Worm (Caenorhabditis elegans) whole organism, L2 larva: ENCODE measurements around the gene R07E5.11.

Experiments used
- C34F6.9 ChIP-seq: fragments of 150-350 bp; optimal IDR thresholded peaks from 2 replicates; lab custom pipeline; 2014; ENCODE audit warnings: missing biosample characterization, missing genetic modification characterization
- R02D3.7 ChIP-seq: fragments of 150-350 bp; optimal IDR thresholded peaks from 2 replicates; lab custom pipeline; 2014; ENCODE audit warnings: missing biosample characterization, missing genetic modification characterization
- Y55F3AM.14 ChIP-seq: fragments of 200-800 bp; sonication (Bioruptor generic); optimal IDR thresholded peaks from 2 replicates; lab custom pipeline; 2018; ENCODE audit warnings: mild to moderate bottlenecking, missing genetic modification characterization, missing compliant biosample characterization
- ZK546.5 ChIP-seq: sonication (generic microtip); optimal IDR thresholded peaks from 2 replicates; lab custom pipeline; 2017; ENCODE audit warnings: missing biosample characterization, missing genetic modification characterization
- alr-1 ChIP-seq: fragments of 150-350 bp; optimal IDR thresholded peaks from 2 replicates; lab custom pipeline; 2014; ENCODE audit warnings: missing biosample characterization, missing genetic modification characterization
- aly-2 ChIP-seq: fragments of 150-350 bp; optimal IDR thresholded peaks from 2 replicates; lab custom pipeline; 2014; ENCODE audit warnings: missing biosample characterization, missing genetic modification characterization
- ama-1 ChIP-seq: fragments of 150-350 bp; optimal IDR thresholded peaks from 2 replicates; lab custom pipeline; 2018; ENCODE audit warnings: inconsistent platforms
- blmp-1 ChIP-seq: sonication (generic microtip); optimal IDR thresholded peaks from 2 replicates; lab custom pipeline; 2017; ENCODE audit warnings: missing genetic modification characterization, mild to moderate bottlenecking, missing compliant biosample characterization, antibody characterized with exemption, moderate library complexity; ENCODE audit not compliant: insufficient read depth
- ceh-16 ChIP-seq: fragments of 150-350 bp; optimal IDR thresholded peaks from 2 replicates; lab custom pipeline; 2014; ENCODE audit warnings: missing biosample characterization, missing genetic modification characterization
- dmd-4 ChIP-seq: sonication (generic microtip); optimal IDR thresholded peaks from 2 replicates; lab custom pipeline; 2017; ENCODE audit warnings: missing biosample characterization, missing genetic modification characterization
- elt-1 ChIP-seq: fragments of 150-350 bp; optimal IDR thresholded peaks from 2 replicates; lab custom pipeline; 2014; ENCODE audit warnings: missing biosample characterization, missing genetic modification characterization
- fos-1 ChIP-seq: fragments of 150-350 bp; optimal IDR thresholded peaks from 2 replicates; lab custom pipeline; 2014; ENCODE audit warnings: missing biosample characterization, missing genetic modification characterization
- lin-11 ChIP-seq: fragments of 150-350 bp; sonication (generic microtip); optimal IDR thresholded peaks from 2 replicates; lab custom pipeline; 2014; ENCODE audit warnings: missing biosample characterization, missing genetic modification characterization, inconsistent platforms, mixed read lengths
- lin-13 ChIP-seq: fragments of 150-350 bp; optimal IDR thresholded peaks from 2 replicates; lab custom pipeline; 2014; ENCODE audit warnings: missing biosample characterization, missing genetic modification reagents, missing genetic modification characterization
- lin-39 ChIP-seq: fragments of 150-350 bp; optimal IDR thresholded peaks from 2 replicates; lab custom pipeline; 2014; ENCODE audit warnings: missing biosample characterization, missing genetic modification reagents, missing genetic modification characterization
- lsy-2 ChIP-seq, 2 experiments: fragments of 150-350 bp in 1 of 2; sonication (generic microtip) in 1 of 2; optimal IDR thresholded peaks; 2 replicates each; lab custom pipeline; 2014 to 2017; ENCODE audit warnings: missing biosample characterization in 2 of 2, missing genetic modification characterization in 2 of 2
- mbf-1 ChIP-seq: sonication (generic microtip); optimal IDR thresholded peaks from 2 replicates; lab custom pipeline; 2017; ENCODE audit warnings: missing biosample characterization, missing genetic modification characterization
- mdl-1 ChIP-seq, 2 experiments: fragments of 150-350 bp in 1 of 2; sonication (generic microtip) in 1 of 2; optimal IDR thresholded peaks; 2 replicates each; lab custom pipeline; 2017; ENCODE audit warnings: missing biosample characterization in 2 of 2, missing genetic modification characterization in 2 of 2
- nhr-11 ChIP-seq: fragments of 150-350 bp; optimal IDR thresholded peaks from 2 replicates; lab custom pipeline; 2014; ENCODE audit warnings: missing biosample characterization, missing genetic modification characterization
- nhr-12 ChIP-seq: fragments of 150-350 bp; optimal IDR thresholded peaks from 2 replicates; lab custom pipeline; 2014; ENCODE audit warnings: missing biosample characterization, missing genetic modification characterization
- nhr-129 ChIP-seq: fragments of 150-350 bp; optimal IDR thresholded peaks from 2 replicates; lab custom pipeline; 2014; ENCODE audit warnings: missing biosample characterization, missing genetic modification characterization
- nhr-21 ChIP-seq: fragments of 150-350 bp; optimal IDR thresholded peaks from 2 replicates; lab custom pipeline; 2014; ENCODE audit warnings: missing biosample characterization, missing genetic modification characterization
- nhr-237 ChIP-seq: fragments of 150-350 bp; optimal IDR thresholded peaks from 2 replicates; lab custom pipeline; 2014; ENCODE audit warnings: missing biosample characterization, missing genetic modification characterization
- nhr-25 ChIP-seq: fragments of 150-350 bp; sonication (generic microtip); optimal IDR thresholded peaks from 3 replicates; lab custom pipeline; 2014; ENCODE audit warnings: missing biosample characterization, missing genetic modification characterization
- nhr-6 ChIP-seq: fragments of 150-350 bp; optimal IDR thresholded peaks from 2 replicates; lab custom pipeline; 2014; ENCODE audit warnings: missing biosample characterization, missing genetic modification characterization
- peb-1 ChIP-seq: fragments of 150-350 bp; optimal IDR thresholded peaks from 2 replicates; lab custom pipeline; 2014; ENCODE audit warnings: missing biosample characterization, missing genetic modification characterization
- skn-1 ChIP-seq: sonication (generic microtip); optimal IDR thresholded peaks from 2 replicates; lab custom pipeline; 2017; ENCODE audit warnings: missing biosample characterization, missing genetic modification characterization
- sma-9 ChIP-seq, 2 experiments: fragments of 150-350 bp in 1 of 2; sonication (generic microtip) in 1 of 2; optimal IDR thresholded peaks; 2 replicates each; lab custom pipeline; 2014 to 2016; ENCODE audit warnings: missing genetic modification characterization in 2 of 2, mild to moderate bottlenecking in 1 of 2, missing biosample characterization in 1 of 2, missing compliant biosample characterization in 1 of 2, missing genetic modification reagents in 1 of 2, moderate library complexity in 1 of 2
- snpc-4 ChIP-seq: fragments of 150-350 bp; optimal IDR thresholded peaks from 2 replicates; lab custom pipeline; 2014; ENCODE audit warnings: missing biosample characterization, missing genetic modification characterization
- unc-55 ChIP-seq: fragments of 150-350 bp; sonication (generic microtip); optimal IDR thresholded peaks from 3 replicates; lab custom pipeline; 2014; ENCODE audit warnings: missing biosample characterization, missing genetic modification reagents, missing genetic modification characterization
- unc-62 ChIP-seq: fragments of 150-350 bp; optimal IDR thresholded peaks from 2 replicates; lab custom pipeline; 2014; ENCODE audit warnings: missing biosample characterization, missing genetic modification reagents, missing genetic modification characterization
- zag-1 ChIP-seq: fragments of 150-350 bp; optimal IDR thresholded peaks from 2 replicates; lab custom pipeline; 2014; ENCODE audit warnings: missing biosample characterization, missing genetic modification characterization
- ztf-1 ChIP-seq: fragments of 200-800 bp; sonication (Bioruptor generic); conservative IDR thresholded peaks from 2 replicates; pipeline ENCODE4 v1.3.6; 2022; ENCODE audit warnings: missing genetic modification characterization, missing compliant biosample characterization

The R07E5.11 gene

ce11 chrIII:4454919-4455318 lies 39.9 kb upstream of the R07E5.11 start:
- TF ChIP-seq lsy-2 (tag; optimal IDR thresholded peaks at IDR 0.05; lab: Kevin White, UChicago) (no peak), C34F6.9 (no peak), elt-1 (no peak), Y55F3AM.14 (GFP tag; lab: Kevin White, UChicago) (no peak), sma-9 (GFP tag; optimal IDR thresholded peaks at IDR 0.05; lab: Kevin White, UChicago) (no peak), sma-9 (tag; optimal IDR thresholded peaks at IDR 0.05; lab: Kevin White, UChicago) (no peak), nhr-129 (tag; lab: Kevin White, UChicago) (no peak), ama-1 (lab: Kevin White, UChicago) (no peak), mbf-1 (tag; lab: Kevin White, UChicago) (no peak), alr-1 (no peak), ceh-16 (no peak), lin-39 (tag; lab: Kevin White, UChicago) (no peak), nhr-6 (tag; lab: Kevin White, UChicago) (no peak), fos-1 (tag; lab: Kevin White, UChicago) (no peak), nhr-237 (no peak), mdl-1 (tag; optimal IDR thresholded peaks at IDR 0.05; lab: Kevin White, UChicago) (no peak)

DNA sequence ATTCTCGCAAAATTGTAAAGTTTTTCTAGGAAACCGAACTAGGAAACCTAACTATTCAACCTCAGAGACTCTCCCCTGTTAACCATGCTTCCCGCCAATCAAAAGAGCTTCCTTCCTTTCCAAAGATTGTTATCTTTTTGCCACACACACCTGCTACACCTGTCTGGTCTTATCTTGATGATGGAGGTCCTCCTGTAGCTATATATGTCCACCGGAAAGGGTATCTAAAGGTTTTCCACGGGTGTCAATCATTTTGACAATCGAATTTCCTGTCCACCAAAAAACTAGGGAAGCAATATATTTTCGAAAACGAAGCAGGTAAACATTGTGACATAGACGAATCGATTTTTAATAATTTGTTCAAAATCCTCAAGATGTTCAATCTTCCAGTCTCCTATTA lies 38.7 kb upstream of the R07E5.11 start:
- TF ChIP-seq unc-62 (GFP tag; lab: Kevin White, UChicago), result no peak
- TF ChIP-seq nhr-6 (tag; lab: Kevin White, UChicago), result no peak
- TF ChIP-seq nhr-21 (tag; lab: Kevin White, UChicago), result no peak
- no peak for TF ChIP-seq dmd-4 (tag; lab: Kevin White, UChicago)
- TF ChIP-seq ZK546.5 (tag; lab: Kevin White, UChicago), result no peak
- TF ChIP-seq lin-11 (tag; lab: Kevin White, UChicago), result no peak
- peak; percentile 30 for TF ChIP-seq ceh-16
- no peak for TF ChIP-seq fos-1 (tag; lab: Kevin White, UChicago)
- no peak for TF ChIP-seq peb-1 (tag; lab: Kevin White, UChicago)
- no peak for TF ChIP-seq zag-1 (tag; lab: Kevin White, UChicago)
- TF ChIP-seq blmp-1 (tag; lab: Kevin White, UChicago), result no peak
- TF ChIP-seq nhr-11 (tag; lab: Kevin White, UChicago), result no peak
- TF ChIP-seq skn-1 (tag; lab: Kevin White, UChicago), result no peak
- peak; percentile 21 for TF ChIP-seq nhr-25
- TF ChIP-seq, all 48 proteins: peak for 2

ce11 chrIII:4453301-4453700 lies 38.3 kb upstream of the R07E5.11 start:
- no peak for TF ChIP-seq lin-39 (tag; lab: Kevin White, UChicago)
- TF ChIP-seq lin-13 (GFP tag; lab: Kevin White, UChicago), result no peak
- TF ChIP-seq ztf-1 (GFP tag; lab: Robert Waterston, UW), result no peak
- TF ChIP-seq elt-1, result no peak
- no peak for TF ChIP-seq nhr-25
- no peak for TF ChIP-seq ZK546.5 (tag; lab: Kevin White, UChicago)
- no peak for TF ChIP-seq nhr-237
- TF ChIP-seq nhr-12 (tag; lab: Kevin White, UChicago), result no peak
- no peak for TF ChIP-seq R02D3.7

DNA sequence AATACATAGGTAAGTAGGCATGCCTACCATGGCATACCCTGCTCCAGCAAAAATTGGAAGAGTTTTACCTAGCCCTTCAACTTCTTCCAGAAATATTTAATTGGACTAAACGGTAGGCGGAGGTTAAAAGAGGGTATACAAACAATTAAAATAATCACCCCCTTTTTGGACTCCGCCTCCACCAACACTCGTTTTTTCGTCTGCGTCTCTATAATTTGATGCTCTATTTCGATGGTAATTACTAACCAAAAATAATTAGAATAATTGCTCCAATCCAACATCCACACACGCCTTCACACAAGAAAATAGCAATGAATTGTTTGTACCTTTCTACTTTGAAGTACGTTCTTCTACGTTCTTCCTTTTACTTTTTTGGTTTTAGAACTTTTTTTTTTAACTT lies 37.7 kb upstream of the R07E5.11 start:
- no peak for TF ChIP-seq snpc-4
- no peak for TF ChIP-seq lin-13 (GFP tag; lab: Kevin White, UChicago)
- peak in 1 of 2 experiments; percentile 32 for TF ChIP-seq lsy-2 (tag; optimal IDR thresholded peaks at IDR 0.05; lab: Kevin White, UChicago)
- TF ChIP-seq ceh-16, result no peak
- TF ChIP-seq mdl-1 (tag; optimal IDR thresholded peaks at IDR 0.05; lab: Kevin White, UChicago), result no peak
- TF ChIP-seq nhr-25, result peak; percentile 30

ce11 chrIII:4450773-4451423 lies 35.9 kb upstream of the R07E5.11 start:
- TF ChIP-seq aly-2 (tag; lab: Kevin White, UChicago) (no peak), fos-1 (tag; lab: Kevin White, UChicago) (no peak), nhr-25 (peak; percentile 6), ceh-16 (no peak), unc-55 (GFP tag; lab: Kevin White, UChicago) (no peak)
